Worm (Caenorhabditis elegans) whole organism, L3 larva: ENCODE data around the gene Y57G7A.3.

Source experiments
- R02D3.7 ChIP-seq: fragments of 150-350 bp; optimal IDR thresholded peaks from 2 replicates; lab custom pipeline; 2014; ENCODE audit warnings: missing biosample characterization, missing genetic modification characterization
- ZK546.5 ChIP-seq: sonication (generic microtip); optimal IDR thresholded peaks from 2 replicates; lab custom pipeline; 2017; ENCODE audit warnings: missing biosample characterization, missing genetic modification characterization
- ceh-16 ChIP-seq: sonication (generic microtip); optimal IDR thresholded peaks from 2 replicates; lab custom pipeline; 2017; ENCODE audit warnings: missing biosample characterization, missing genetic modification characterization
- ceh-28 ChIP-seq: fragments of 150-350 bp; optimal IDR thresholded peaks from 2 replicates; lab custom pipeline; 2014; ENCODE audit warnings: missing biosample characterization, missing genetic modification reagents, missing genetic modification characterization
- ceh-82 ChIP-seq: fragments of 150-350 bp; optimal IDR thresholded peaks from 2 replicates; lab custom pipeline; 2014; ENCODE audit warnings: missing biosample characterization, missing genetic modification characterization
- ceh-9 ChIP-seq: sonication (generic microtip); optimal IDR thresholded peaks from 2 replicates; lab custom pipeline; 2018; ENCODE audit warnings: missing biosample characterization, missing genetic modification characterization
- daf-12 ChIP-seq: fragments of 150-350 bp; optimal IDR thresholded peaks from 2 replicates; lab custom pipeline; 2014; ENCODE audit warnings: missing biosample characterization, missing genetic modification reagents, missing genetic modification characterization
- egl-27 ChIP-seq: sonication (generic microtip); optimal IDR thresholded peaks from 4 replicates; lab custom pipeline; 2017; ENCODE audit warnings: missing biosample characterization, missing genetic modification reagents, missing genetic modification characterization
- egl-5 ChIP-seq: fragments of 150-350 bp; optimal IDR thresholded peaks from 2 replicates; lab custom pipeline; 2017; ENCODE audit warnings: missing biosample characterization, missing genetic modification reagents, missing genetic modification characterization, inconsistent platforms
- elt-1 ChIP-seq: fragments of 150-350 bp; optimal IDR thresholded peaks from 2 replicates; lab custom pipeline; 2014; ENCODE audit warnings: missing biosample characterization, missing genetic modification characterization
- elt-2 ChIP-seq: sonication (generic microtip); optimal IDR thresholded peaks from 2 replicates; lab custom pipeline; 2016; ENCODE audit warnings: missing genetic modification reagents, mild to moderate bottlenecking, missing genetic modification characterization, missing compliant biosample characterization
- elt-3 ChIP-seq, 3 experiments: fragments of 150-350 bp in 1 of 3; sonication (generic microtip) in 2 of 3; optimal IDR thresholded peaks; 2 replicates in 2 of 3; 4 replicates in 1 of 3; lab custom pipeline; 2014 to 2017; ENCODE audit warnings: missing biosample characterization in 3 of 3, missing genetic modification characterization in 3 of 3
- eor-1 ChIP-seq, 2 experiments: fragments of 150-350 bp; optimal IDR thresholded peaks; 2 replicates each; lab custom pipeline; 2014 to 2018; ENCODE audit warnings: missing biosample characterization in 2 of 2, missing genetic modification characterization in 2 of 2
- fkh-10 ChIP-seq: sonication (generic microtip); optimal IDR thresholded peaks from 2 replicates; lab custom pipeline; 2017; ENCODE audit warnings: missing biosample characterization, missing genetic modification reagents, missing genetic modification characterization
- fos-1 ChIP-seq: fragments of 150-350 bp; optimal IDR thresholded peaks from 2 replicates; lab custom pipeline; 2014; ENCODE audit warnings: missing biosample characterization, missing genetic modification characterization
- hmg-11 ChIP-seq: sonication (generic microtip); optimal IDR thresholded peaks from 2 replicates; lab custom pipeline; 2016; ENCODE audit warnings: missing genetic modification characterization, missing compliant biosample characterization
- jun-1 ChIP-seq: fragments of 150-350 bp; optimal IDR thresholded peaks from 2 replicates; lab custom pipeline; 2014; ENCODE audit warnings: missing biosample characterization, missing genetic modification reagents, missing genetic modification characterization
- lin-15B ChIP-seq: fragments of 150-350 bp; optimal IDR thresholded peaks from 2 replicates; lab custom pipeline; 2014; ENCODE audit warnings: missing biosample characterization, missing genetic modification characterization
- lin-39 ChIP-seq: fragments of 150-350 bp; optimal IDR thresholded peaks from 2 replicates; lab custom pipeline; 2018; ENCODE audit warnings: missing biosample characterization, missing genetic modification reagents, missing genetic modification characterization
- lsy-12 ChIP-seq: sonication (generic microtip); optimal IDR thresholded peaks from 2 replicates; lab custom pipeline; 2016; ENCODE audit warnings: mild to moderate bottlenecking, missing genetic modification characterization, missing compliant biosample characterization
- mdl-1 ChIP-seq: fragments of 150-350 bp; optimal IDR thresholded peaks from 2 replicates; lab custom pipeline; 2014; ENCODE audit warnings: missing biosample characterization, missing genetic modification characterization
- mml-1 ChIP-seq: fragments of 150-350 bp; sonication (generic microtip); optimal IDR thresholded peaks from 3 replicates; lab custom pipeline; 2014; ENCODE audit warnings: missing biosample characterization, missing genetic modification characterization
- nfya-1 ChIP-seq: sonication (generic microtip); optimal IDR thresholded peaks from 2 replicates; lab custom pipeline; 2017; ENCODE audit warnings: missing genetic modification characterization, mild to moderate bottlenecking, missing compliant biosample characterization, antibody characterized with exemption, moderate library complexity; ENCODE audit not compliant: insufficient read depth
- nhr-11 ChIP-seq: fragments of 150-350 bp; optimal IDR thresholded peaks from 2 replicates; lab custom pipeline; 2014; ENCODE audit warnings: missing biosample characterization, missing genetic modification characterization
- nhr-12 ChIP-seq: fragments of 150-350 bp; optimal IDR thresholded peaks from 2 replicates; lab custom pipeline; 2014; ENCODE audit warnings: missing biosample characterization, missing genetic modification characterization
- nhr-23 ChIP-seq: fragments of 150-350 bp; optimal IDR thresholded peaks from 2 replicates; lab custom pipeline; 2014; ENCODE audit warnings: missing biosample characterization, missing genetic modification reagents, missing genetic modification characterization
- nhr-237 ChIP-seq: fragments of 150-350 bp; optimal IDR thresholded peaks from 2 replicates; lab custom pipeline; 2014; ENCODE audit warnings: missing biosample characterization, missing genetic modification characterization
- nhr-25 ChIP-seq: sonication (generic microtip); optimal IDR thresholded peaks from 2 replicates; lab custom pipeline; 2017; ENCODE audit warnings: missing biosample characterization, missing genetic modification characterization
- nhr-43 ChIP-seq: sonication (generic microtip); optimal IDR thresholded peaks from 2 replicates; lab custom pipeline; 2016; ENCODE audit warnings: mild to moderate bottlenecking, missing genetic modification characterization, missing compliant biosample characterization; ENCODE audit not compliant: poor library complexity, severe bottlenecking
- nhr-76 ChIP-seq: fragments of 150-350 bp; sonication (generic microtip); optimal IDR thresholded peaks from 5 replicates; lab custom pipeline; 2014; ENCODE audit warnings: missing biosample characterization, missing genetic modification characterization
- nhr-77 ChIP-seq: fragments of 150-350 bp; optimal IDR thresholded peaks from 2 replicates; lab custom pipeline; 2014; ENCODE audit warnings: missing biosample characterization, missing genetic modification characterization
- pha-4 ChIP-seq: fragments of 150-350 bp; optimal IDR thresholded peaks from 2 replicates; lab custom pipeline; 2014; ENCODE audit warnings: missing biosample characterization, missing genetic modification reagents, missing genetic modification characterization
- pqm-1 ChIP-seq: fragments of 150-350 bp; optimal IDR thresholded peaks from 2 replicates; lab custom pipeline; 2017; ENCODE audit warnings: missing biosample characterization, missing genetic modification characterization, inconsistent platforms
- sea-2 ChIP-seq: fragments of 150-350 bp; sonication (generic microtip); optimal IDR thresholded peaks from 4 replicates; lab custom pipeline; 2014; ENCODE audit warnings: missing biosample characterization, missing genetic modification reagents, missing genetic modification characterization
- skn-1 ChIP-seq: fragments of 150-350 bp; optimal IDR thresholded peaks from 2 replicates; lab custom pipeline; 2014; ENCODE audit warnings: missing biosample characterization, missing genetic modification characterization
- snpc-4 ChIP-seq: fragments of 150-350 bp; optimal IDR thresholded peaks from 2 replicates; lab custom pipeline; 2014; ENCODE audit warnings: missing biosample characterization, missing genetic modification characterization
- tbx-2 ChIP-seq: sonication (generic microtip); optimal IDR thresholded peaks from 2 replicates; lab custom pipeline; 2016; ENCODE audit warnings: mild to moderate bottlenecking, missing genetic modification characterization, missing compliant biosample characterization
- unc-62 ChIP-seq: fragments of 150-350 bp; sonication (generic microtip); optimal IDR thresholded peaks from 4 replicates; lab custom pipeline; 2014; ENCODE audit warnings: missing biosample characterization, missing genetic modification reagents, missing genetic modification characterization
- zag-1 ChIP-seq: fragments of 150-350 bp; optimal IDR thresholded peaks from 2 replicates; lab custom pipeline; 2014; ENCODE audit warnings: missing biosample characterization, missing genetic modification characterization
- ztf-11 ChIP-seq: fragments of 150-350 bp; optimal IDR thresholded peaks from 2 replicates; lab custom pipeline; 2014; ENCODE audit warnings: missing biosample characterization, missing genetic modification characterization
- ztf-4 ChIP-seq: fragments of 150-350 bp; optimal IDR thresholded peaks from 2 replicates; lab custom pipeline; 2014; ENCODE audit warnings: missing biosample characterization, missing genetic modification characterization

The Y57G7A.3 gene

DNA sequence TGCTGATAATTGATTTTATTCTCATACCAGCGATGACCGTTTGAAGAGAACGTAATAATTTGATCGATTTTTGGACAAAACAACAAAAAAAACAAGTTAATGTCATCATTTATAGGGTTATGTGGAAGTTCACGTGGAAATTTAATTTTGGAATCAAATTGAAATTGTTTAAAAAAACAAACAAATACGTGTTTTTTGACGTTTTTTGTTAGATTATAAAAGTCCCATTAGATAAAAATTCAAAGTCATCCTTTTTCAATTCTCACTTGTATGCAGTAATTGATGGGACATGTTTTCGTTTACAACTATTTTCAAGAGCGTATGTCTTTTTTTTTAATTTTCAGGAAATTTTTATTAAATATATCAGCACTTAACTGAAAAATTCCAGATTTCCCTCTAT, at the start of gene Y57G7A.3, which contains the start of gene Y57G7A.6:
Gene Y57G7A.3 (plus strand): TSS at position 269 of the 400 bp plus-strand sequence.
Gene Y57G7A.6 (minus strand): TSS at position 101 of the 400 bp plus-strand sequence.
- TF ChIP-seq ztf-4 (tag; lab: Kevin White, UChicago) = no peak
- no peak for TF ChIP-seq ztf-11
- TF ChIP-seq ceh-28 (tag; lab: Kevin White, UChicago) = no peak
- no peak for TF ChIP-seq nfya-1 (tag; lab: Kevin White, UChicago)
- no peak for TF ChIP-seq ceh-9
- TF ChIP-seq elt-1 (tag; lab: Kevin White, UChicago) = no peak
- no peak for TF ChIP-seq ceh-82 (tag; lab: Kevin White, UChicago)
- TF ChIP-seq tbx-2 (tag; lab: Kevin White, UChicago) = no peak

DNA sequence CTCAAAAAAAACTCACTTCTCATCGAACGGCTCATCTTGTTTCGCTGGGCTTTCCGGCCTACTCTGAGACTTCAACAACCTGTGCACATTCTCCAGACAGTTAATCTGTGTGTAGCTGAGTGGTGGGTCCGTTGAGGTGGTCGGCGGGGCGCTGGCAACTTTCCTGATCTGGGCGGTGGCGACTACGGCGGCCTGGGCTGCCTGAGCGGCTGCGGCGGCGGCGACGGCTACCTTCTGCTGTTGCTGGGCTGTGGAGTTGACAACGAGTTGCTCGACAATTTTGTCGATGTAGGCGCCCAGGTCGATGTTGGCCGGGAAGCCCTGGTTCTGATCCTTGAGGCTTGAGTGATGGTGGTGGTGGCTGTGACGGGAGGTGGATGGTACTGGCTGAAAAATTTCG, 49.6 kb upstream of the Y57G7A.3 start:
- TF ChIP-seq pha-4 (tag; lab: Kevin White, UChicago) = no peak
- no peak for TF ChIP-seq mml-1 (tag; lab: Kevin White, UChicago)
- no peak for TF ChIP-seq nhr-77 (tag; lab: Kevin White, UChicago)
- TF ChIP-seq daf-12 (tag; lab: Kevin White, UChicago) = no peak
- no peak for TF ChIP-seq eor-1 (tag; optimal IDR thresholded peaks at IDR 0.05; lab: Kevin White, UChicago)
- TF ChIP-seq pqm-1 (tag; lab: Kevin White, UChicago) = no peak
- TF ChIP-seq zag-1 (tag; lab: Kevin White, UChicago) = no peak
- TF ChIP-seq fkh-10 (GFP tag; lab: Kevin White, UChicago) = no peak
- TF ChIP-seq, all 47 proteins: peak for 0

DNA sequence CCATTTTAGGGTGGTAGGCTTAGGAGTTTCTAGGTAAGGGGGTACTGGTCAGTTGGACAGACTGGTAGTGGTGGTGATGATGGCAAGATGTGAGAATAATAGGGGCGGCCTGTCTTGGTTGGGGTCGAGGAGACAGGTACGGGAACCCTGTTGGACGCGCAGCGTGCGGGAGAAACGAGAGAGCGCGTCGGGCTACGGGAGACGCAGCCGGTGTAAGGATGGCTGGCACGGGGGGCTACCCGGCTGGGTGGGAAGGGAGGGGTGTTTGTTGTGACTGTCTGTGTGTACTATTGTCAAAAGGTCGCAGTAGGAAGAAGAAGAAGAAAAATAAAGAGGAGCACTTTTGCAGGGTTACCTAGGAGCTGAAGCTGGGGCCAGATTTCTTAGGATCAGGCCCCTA, 49.1 kb upstream of the Y57G7A.3 start:
- TF ChIP-seq elt-1 (tag; lab: Kevin White, UChicago) (peak; percentile 5), nhr-23 (tag; lab: Kevin White, UChicago) (peak; percentile 58), pha-4 (tag; lab: Kevin White, UChicago) (peak; percentile 21), lsy-12 (peak; percentile 54), nhr-25 (tag; lab: Kevin White, UChicago) (peak; percentile 36), nhr-11 (no peak), fkh-10 (GFP tag; lab: Kevin White, UChicago) (no peak), sea-2 (GFP tag; lab: Kevin White, UChicago) (peak; percentile 19), fos-1 (tag; lab: Kevin White, UChicago) (no peak), ceh-16 (no peak)

DNA sequence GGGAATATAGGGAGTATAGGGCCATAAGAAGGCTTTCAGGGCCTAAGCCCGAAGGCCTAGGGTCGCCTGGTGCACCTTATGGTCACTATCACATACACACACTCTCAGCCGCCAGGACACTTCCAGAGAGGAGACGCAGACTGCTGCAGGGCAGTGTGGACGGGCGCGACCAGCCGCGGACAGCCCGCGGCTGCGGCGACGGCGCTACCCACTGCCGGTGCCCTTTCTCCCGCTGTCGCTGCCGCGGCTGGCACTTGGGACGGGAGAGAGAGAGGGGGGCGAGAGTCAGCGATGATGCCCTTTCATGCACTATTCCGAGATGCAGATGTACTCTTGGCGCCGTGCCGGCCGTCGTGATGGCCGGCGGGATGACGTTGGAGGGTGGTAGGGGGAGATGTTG, 47.7 kb upstream of the Y57G7A.3 start:
- TF ChIP-seq ceh-28 (tag; lab: Kevin White, UChicago) (peak; percentile 47), hmg-11 (tag; lab: Kevin White, UChicago) (peak; percentile 78), tbx-2 (tag; lab: Kevin White, UChicago) (peak; percentile 52), lsy-12 (peak; percentile 79), skn-1 (tag; lab: Kevin White, UChicago) (peak; percentile 24), R02D3.7 (tag; lab: Kevin White, UChicago) (peak; percentile 32), unc-62 (GFP tag; lab: Kevin White, UChicago) (peak; percentile 77), mdl-1 (tag; lab: Kevin White, UChicago) (peak; percentile 16), eor-1 (tag; optimal IDR thresholded peaks at IDR 0.05; lab: Kevin White, UChicago) (no peak), fos-1 (tag; lab: Kevin White, UChicago) (no peak), nhr-23 (tag; lab: Kevin White, UChicago) (peak; percentile 72), nhr-11 (peak; percentile 10), nfya-1 (tag; lab: Kevin White, UChicago) (peak; percentile 78), lin-15B (tag; lab: Kevin White, UChicago) (peak; percentile 18), nhr-43 (tag; lab: Kevin White, UChicago) (peak; percentile 19), nhr-25 (tag; lab: Kevin White, UChicago) (peak; percentile 43), pqm-1 (tag; lab: Kevin White, UChicago) (no peak), jun-1 (peak; percentile 24), nhr-237 (tag; lab: Kevin White, UChicago) (no peak), elt-2 (tag; lab: Kevin White, UChicago) (peak; percentile 11), nhr-12 (tag; lab: Kevin White, UChicago) (no peak), egl-27 (no peak), egl-5 (tag; lab: Kevin White, UChicago) (no peak), zag-1 (tag; lab: Kevin White, UChicago) (no peak), fkh-10 (GFP tag; lab: Kevin White, UChicago) (no peak), daf-12 (tag; lab: Kevin White, UChicago) (peak; percentile 73), lin-39 (tag; lab: Kevin White, UChicago) (peak; percentile 88), elt-1 (tag; lab: Kevin White, UChicago) (peak; percentile 52), ceh-82 (tag; lab: Kevin White, UChicago) (peak; percentile 15), snpc-4 (tag; lab: Kevin White, UChicago) (no peak), nhr-76 (tag; lab: Kevin White, UChicago) (no peak), ZK546.5 (tag; lab: Kevin White, UChicago) (no peak), elt-3 (tag; optimal IDR thresholded peaks at IDR 0.05; lab: Kevin White, UChicago) (peak in 1 of 3 experiments; percentile 74), pha-4 (tag; lab: Kevin White, UChicago) (peak; percentile 40)
